Fruit fly (Drosophila melanogaster): ENCODE data around the gene CG33229.

CG33229 gene

DNA sequence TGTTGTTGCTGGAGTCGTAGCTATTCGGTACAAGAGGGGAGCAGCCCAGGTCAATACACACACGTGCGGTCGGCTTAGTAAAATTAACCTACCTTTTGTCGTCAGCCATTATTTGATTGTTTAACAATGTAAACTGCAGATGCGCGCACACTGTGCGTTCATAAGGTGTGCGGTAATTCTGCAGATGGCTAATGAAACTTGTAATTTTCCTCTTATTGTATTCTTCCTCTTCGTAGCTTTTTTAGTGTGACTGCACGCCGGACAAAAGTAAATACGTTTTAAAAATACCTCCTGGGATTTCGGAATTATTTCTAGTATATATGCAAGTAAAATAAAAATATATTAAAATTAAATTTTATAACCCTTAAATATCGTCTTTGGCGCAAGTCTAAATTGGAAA is 12.5 kb upstream of the CG33229 start, which contains the start of gene Prp4k:
Gene Prp4k (minus strand): TSS at position 258 of the 400 bp plus-strand sequence.
- TF ChIP-seq CG8478 (optimal IDR thresholded peaks at IDR 0.05) (no peak), CTCF (optimal IDR thresholded peaks at IDR 0.05) (no peak)

DNA sequence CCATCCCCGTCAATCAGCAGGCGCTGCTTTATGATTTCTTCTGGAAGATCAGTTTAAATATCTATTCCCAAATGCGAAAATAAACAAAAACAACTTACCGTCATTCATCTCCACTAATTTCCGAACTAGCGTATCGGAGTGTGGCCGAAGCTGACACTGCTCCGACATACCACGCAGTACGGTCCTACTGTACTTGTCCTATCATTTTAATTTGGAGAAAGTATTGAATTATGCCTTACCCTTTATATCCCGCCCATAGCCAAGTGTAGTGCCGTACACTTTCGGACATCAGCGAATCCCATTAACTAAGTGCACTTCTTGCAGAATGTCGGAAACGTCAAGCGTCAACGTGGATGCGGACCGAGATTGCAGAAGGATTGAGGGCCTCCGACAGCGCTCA is 11.1 kb upstream of the CG33229 start, which contains the start of the genes thoc7 and Dis3l2:
Gene thoc7 (minus strand): TSS at position 168 of the 400 bp plus-strand sequence.
Gene Dis3l2 (plus strand): TSS at position 190 of the 400 bp plus-strand sequence.
- no peak for TF ChIP-seq CG8478 (optimal IDR thresholded peaks at IDR 0.05)
- no peak for TF ChIP-seq CTCF (optimal IDR thresholded peaks at IDR 0.05)

dm6 chr3L:216325-216724 is 7.3 kb upstream of the CG33229 start, which contains the start of gene Kaz1-ORFB:
Gene Kaz1-ORFB (plus strand): TSS chr3L:216625.
- TF ChIP-seq CTCF (optimal IDR thresholded peaks at IDR 0.05) (no peak), CG8478 (optimal IDR thresholded peaks at IDR 0.05) (no peak)

- no peak for TF ChIP-seq CG8478 (optimal IDR thresholded peaks at IDR 0.05)
Measured at dm6 chr3L:217480-218118, 6.1 kb upstream of the CG33229 start, which contains the start of gene CG13877. Gene CG13877 (plus strand): TSS chr3L:218068.

- TF ChIP-seq CTCF (optimal IDR thresholded peaks at IDR 0.05) (no peak), CG8478 (optimal IDR thresholded peaks at IDR 0.05) (no peak)
Measured at dm6 chr3L:224004-224951, 626 bp downstream of the CG33229 start.

DNA sequence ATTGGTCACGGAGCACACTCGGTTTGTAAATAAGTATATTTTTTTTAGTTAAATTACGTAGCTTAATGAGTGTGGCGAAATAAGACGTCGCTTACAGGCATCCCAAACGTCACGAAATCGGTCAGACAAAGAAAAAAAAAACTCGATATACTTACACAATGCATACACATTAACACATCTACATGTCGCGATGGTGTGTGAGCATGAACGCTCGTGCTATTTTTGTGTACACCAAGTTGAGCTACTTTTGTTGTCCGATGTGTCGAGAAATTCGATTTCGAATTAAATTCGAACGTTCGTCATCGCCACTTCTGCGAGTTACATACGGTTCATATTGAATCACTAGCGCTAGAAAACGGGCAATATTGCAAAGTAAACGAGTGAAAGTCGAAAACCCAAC is 1.5 kb downstream of the CG33229 start:
- no peak for TF ChIP-seq CG8478 (optimal IDR thresholded peaks at IDR 0.05)

- TF ChIP-seq CTCF (optimal IDR thresholded peaks at IDR 0.05) (no peak), CG8478 (optimal IDR thresholded peaks at IDR 0.05) (no peak)
Measured at dm6 chr3L:231504-231903, 7.9 kb downstream of the CG33229 start, which contains the start of gene CG42846. Gene CG42846 (minus strand): TSS chr3L:231604.

dm6 chr3L:232267-232666 is 8.6 kb downstream of the CG33229 start, which contains the start of gene CG34454:
Gene CG34454 (minus strand): TSS chr3L:232350.
- TF ChIP-seq CTCF (optimal IDR thresholded peaks at IDR 0.05), result no peak
- no peak for TF ChIP-seq CG8478 (optimal IDR thresholded peaks at IDR 0.05)

- TF ChIP-seq CTCF (optimal IDR thresholded peaks at IDR 0.05) (no peak), CG8478 (optimal IDR thresholded peaks at IDR 0.05) (no peak)
Measured at dm6 chr3L:233251-233650, 9.6 kb downstream of the CG33229 start, which contains the start of gene CG34453. Gene CG34453 (minus strand): TSS chr3L:233351.

- TF ChIP-seq CG8478 (optimal IDR thresholded peaks at IDR 0.05), result no peak
- no peak for TF ChIP-seq CTCF (optimal IDR thresholded peaks at IDR 0.05)
Measured at dm6 chr3L:234337-234736, 10.7 kb downstream of the CG33229 start.

- TF ChIP-seq CTCF (optimal IDR thresholded peaks at IDR 0.05), result peak; percentile 96 to 97
- no peak for TF ChIP-seq CG8478 (optimal IDR thresholded peaks at IDR 0.05)
Measured at dm6 chr3L:246644-247199, 23.1 kb downstream of the CG33229 start.

DNA sequence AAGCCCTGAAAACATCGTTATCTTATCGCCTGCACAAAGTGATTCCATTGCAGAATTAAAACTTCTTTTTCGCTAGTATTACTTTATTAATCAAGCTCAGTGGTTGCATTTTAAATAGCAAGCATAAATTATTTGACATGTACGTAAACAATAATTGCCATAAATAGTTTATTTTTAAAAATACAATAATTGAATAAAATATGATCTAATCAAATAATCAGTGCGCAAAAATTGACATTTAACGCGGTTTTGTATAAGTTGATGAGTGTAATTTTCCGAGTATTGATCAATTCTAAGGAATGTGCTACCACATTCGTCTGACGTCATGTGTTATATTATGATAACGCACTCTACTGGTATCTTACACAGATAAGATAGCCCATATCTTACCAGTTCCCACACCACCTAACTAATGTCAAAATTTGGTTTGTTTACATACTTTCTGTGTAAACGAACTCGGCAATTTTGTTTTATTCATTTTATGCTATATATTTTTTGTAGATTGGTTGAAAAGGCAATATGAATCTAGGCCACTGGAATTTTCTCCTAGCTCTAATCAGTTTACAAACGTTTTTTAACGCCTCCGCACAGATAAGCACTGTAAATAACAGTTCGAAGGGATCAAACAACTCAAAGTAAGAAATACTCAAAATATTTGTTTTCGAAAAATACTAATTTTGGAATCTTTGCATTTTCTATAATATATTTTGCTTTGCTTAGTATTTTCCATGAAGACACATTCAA is 24.0 kb downstream of the CG33229 start, which contains the start of gene mthl14:
Gene mthl14 (plus strand): TSS at position 10 of the 744 bp plus-strand sequence.
- TF ChIP-seq CG8478 (optimal IDR thresholded peaks at IDR 0.05), result no peak
- no peak for TF ChIP-seq CTCF (optimal IDR thresholded peaks at IDR 0.05)

dm6 chr3L:248226-248758 is 24.6 kb downstream of the CG33229 start:
- peak in 1 of 2 experiments; percentile 18 for TF ChIP-seq CTCF (optimal IDR thresholded peaks at IDR 0.05)
- no peak for TF ChIP-seq CG8478 (optimal IDR thresholded peaks at IDR 0.05)

All from S2 (cell line).